Worm (Caenorhabditis elegans) whole organism, L1 larva: Measurements from ENCODE around the gene nipi-4.
A peak's percentile ranks its signal among the peaks of the same experiment; 100 is the strongest.

Experiments used
- C04F5.9 ChIP-seq: sonication (generic microtip); optimal IDR thresholded peaks from 2 replicates; lab custom pipeline; 2016; ENCODE audit warnings: missing genetic modification characterization, missing compliant biosample characterization
- F16B12.6 ChIP-seq: fragments of 150-350 bp; optimal IDR thresholded peaks from 2 replicates; lab custom pipeline; 2014; ENCODE audit warnings: missing biosample characterization, missing genetic modification characterization
- Y116A8C.19 ChIP-seq: sonication (generic microtip); optimal IDR thresholded peaks from 2 replicates; lab custom pipeline; 2016; ENCODE audit warnings: missing compliant biosample characterization, missing genetic modification characterization, borderline replicate concordance
- aha-1 ChIP-seq: fragments of 150-350 bp; optimal IDR thresholded peaks from 2 replicates; lab custom pipeline; 2014; ENCODE audit warnings: missing biosample characterization, missing genetic modification characterization
- alr-1 ChIP-seq: fragments of 200-800 bp; sonication (Bioruptor generic); optimal IDR thresholded peaks from 2 replicates; lab custom pipeline; 2018; ENCODE audit warnings: borderline replicate concordance, mild to moderate bottlenecking, missing genetic modification characterization, missing compliant biosample characterization
- aly-2 ChIP-seq: fragments of 150-350 bp; optimal IDR thresholded peaks from 2 replicates; lab custom pipeline; 2014; ENCODE audit warnings: missing biosample characterization, missing genetic modification characterization
- ama-1 ChIP-seq: fragments of 150-350 bp; optimal IDR thresholded peaks from 2 replicates; lab custom pipeline; 2014
- blmp-1 ChIP-seq: fragments of 150-350 bp; optimal IDR thresholded peaks from 2 replicates; lab custom pipeline; 2014; ENCODE audit warnings: missing biosample characterization, missing genetic modification characterization
- ceh-90 ChIP-seq: sonication (generic microtip); optimal IDR thresholded peaks from 2 replicates; lab custom pipeline; 2016; ENCODE audit warnings: missing genetic modification characterization, missing compliant biosample characterization
- dsc-1 ChIP-seq: sonication (generic microtip); optimal IDR thresholded peaks from 2 replicates; lab custom pipeline; 2016; ENCODE audit warnings: mild to moderate bottlenecking, missing genetic modification characterization, missing compliant biosample characterization
- efl-1 ChIP-seq, 4 experiments: fragments of 150-350 bp; optimal IDR thresholded peaks in 3 of 4; peaks in 1 of 4; 1 replicate in 1 of 4; 2 replicates in 3 of 4; lab custom pipeline; 2014; ENCODE audit warnings: missing biosample characterization in 2 of 4, missing genetic modification characterization in 2 of 4, missing genetic modification reagents in 2 of 4
- efl-3 ChIP-seq: fragments of 200-800 bp; sonication (Bioruptor generic); optimal IDR thresholded peaks from 2 replicates; lab custom pipeline; 2018; ENCODE audit warnings: mild to moderate bottlenecking, missing genetic modification characterization, missing compliant biosample characterization
- egl-13 ChIP-seq: sonication (generic microtip); optimal IDR thresholded peaks from 2 replicates; lab custom pipeline; 2016; ENCODE audit warnings: missing genotype, missing genetic modification reagents, missing genetic modification characterization, missing compliant biosample characterization
- egl-27 ChIP-seq, 2 experiments: fragments of 150-350 bp in 1 of 2; sonication (generic microtip); optimal IDR thresholded peaks; 3 replicates each; lab custom pipeline; 2017 to 2018; ENCODE audit warnings: missing biosample characterization in 2 of 2, missing genetic modification characterization in 2 of 2, missing genetic modification reagents in 2 of 2
- elt-2 ChIP-seq: sonication (generic microtip); optimal IDR thresholded peaks from 2 replicates; lab custom pipeline; 2016; ENCODE audit warnings: missing genetic modification characterization, mild to moderate bottlenecking, inconsistent platforms, missing compliant biosample characterization, missing genetic modification reagents
- elt-3 ChIP-seq, 6 experiments: fragments of 150-350 bp in 1 of 6; sonication (generic microtip); optimal IDR thresholded peaks; 2 replicates each; lab custom pipeline; 2017 to 2018; ENCODE audit warnings: missing biosample characterization in 6 of 6, missing genetic modification characterization in 6 of 6, inconsistent platforms in 1 of 6
- fkh-10 ChIP-seq: sonication (generic microtip); optimal IDR thresholded peaks from 2 replicates; lab custom pipeline; 2017; ENCODE audit warnings: missing biosample characterization, missing genetic modification reagents, missing genetic modification characterization
- fkh-8 ChIP-seq: sonication (generic microtip); optimal IDR thresholded peaks from 2 replicates; lab custom pipeline; 2016; ENCODE audit warnings: mild to moderate bottlenecking, missing genetic modification characterization, missing compliant biosample characterization
- irx-1 ChIP-seq: sonication (generic microtip); optimal IDR thresholded peaks from 2 replicates; lab custom pipeline; 2016; ENCODE audit warnings: missing genetic modification characterization, missing compliant biosample characterization
- jun-1 ChIP-seq: fragments of 150-350 bp; optimal IDR thresholded peaks from 2 replicates; lab custom pipeline; 2014; ENCODE audit warnings: missing biosample characterization, missing genetic modification reagents, missing genetic modification characterization
- lin-13 ChIP-seq: fragments of 150-350 bp; optimal IDR thresholded peaks from 2 replicates; lab custom pipeline; 2014; ENCODE audit warnings: missing biosample characterization, missing genetic modification reagents, missing genetic modification characterization
- lin-15B ChIP-seq: fragments of 150-350 bp; sonication (generic microtip); optimal IDR thresholded peaks from 3 replicates; lab custom pipeline; 2014; ENCODE audit warnings: missing biosample characterization, missing genetic modification characterization
- lin-35 ChIP-seq, 2 experiments: fragments of 150-350 bp; optimal IDR thresholded peaks; 2 replicates each; lab custom pipeline; 2014; ENCODE audit warnings: missing biosample characterization in 2 of 2, missing genetic modification characterization in 2 of 2, missing genetic modification reagents in 2 of 2
- mab-9 ChIP-seq: fragments of 200-800 bp; sonication (Bioruptor generic); IDR thresholded peaks from 2 replicates; pipeline ENCODE4 v1.3.6; 2022; ENCODE audit warnings: missing genetic modification reagents, missing genetic modification characterization, missing compliant biosample characterization
- mdl-1 ChIP-seq, 2 experiments: fragments of 150-350 bp; optimal IDR thresholded peaks; 2 replicates each; lab custom pipeline; 2014 to 2017; ENCODE audit warnings: missing biosample characterization in 2 of 2, missing genetic modification characterization in 2 of 2, inconsistent platforms in 1 of 2
- mef-2 ChIP-seq: fragments of 150-350 bp; optimal IDR thresholded peaks from 2 replicates; lab custom pipeline; 2014; ENCODE audit warnings: missing biosample characterization, missing genetic modification characterization
- nhr-11 ChIP-seq: fragments of 150-350 bp; optimal IDR thresholded peaks from 2 replicates; lab custom pipeline; 2014; ENCODE audit warnings: missing biosample characterization, missing genetic modification characterization
- nhr-12 ChIP-seq: sonication (generic microtip); optimal IDR thresholded peaks from 2 replicates; lab custom pipeline; 2017; ENCODE audit warnings: missing biosample characterization, missing genetic modification characterization
- nhr-20 ChIP-seq: sonication (generic microtip); optimal IDR thresholded peaks from 2 replicates; lab custom pipeline; 2016; ENCODE audit warnings: mild to moderate bottlenecking, missing genetic modification characterization, missing compliant biosample characterization
- nhr-28 ChIP-seq: fragments of 150-350 bp; optimal IDR thresholded peaks from 2 replicates; lab custom pipeline; 2014; ENCODE audit warnings: missing biosample characterization, missing genetic modification characterization
- nhr-71 ChIP-seq: sonication (generic microtip); optimal IDR thresholded peaks from 2 replicates; lab custom pipeline; 2016; ENCODE audit warnings: mild to moderate bottlenecking, missing genetic modification characterization, moderate library complexity, missing compliant biosample characterization
- nhr-76 ChIP-seq: sonication (generic microtip); optimal IDR thresholded peaks from 2 replicates; lab custom pipeline; 2017; ENCODE audit warnings: missing biosample characterization, missing genetic modification characterization
- nhr-84 ChIP-seq: sonication (generic microtip); optimal IDR thresholded peaks from 2 replicates; lab custom pipeline; 2017; ENCODE audit warnings: missing biosample characterization, missing genetic modification characterization
- nhr-85 ChIP-seq: sonication (generic microtip); peaks from one replicate; lab custom pipeline; 2016; ENCODE audit warnings: missing genetic modification characterization, inconsistent platforms, missing compliant biosample characterization
- nhr-90 ChIP-seq: sonication (generic microtip); optimal IDR thresholded peaks from 2 replicates; lab custom pipeline; 2016; ENCODE audit warnings: mild to moderate bottlenecking, missing genetic modification characterization, missing compliant biosample characterization; ENCODE audit not compliant: poor library complexity
- pag-3 ChIP-seq: sonication (generic microtip); optimal IDR thresholded peaks from 2 replicates; lab custom pipeline; 2017; ENCODE audit warnings: missing genetic modification characterization, mild to moderate bottlenecking, missing compliant biosample characterization, antibody characterized with exemption, borderline replicate concordance; ENCODE audit not compliant: insufficient read depth
- pax-3 ChIP-seq: fragments of 200-800 bp; sonication (Bioruptor generic); optimal IDR thresholded peaks from 2 replicates; lab custom pipeline; 2018; ENCODE audit warnings: mild to moderate bottlenecking, missing genetic modification characterization, moderate library complexity, missing compliant biosample characterization
- pqm-1 ChIP-seq: sonication (generic microtip); optimal IDR thresholded peaks from 3 replicates; lab custom pipeline; 2017; ENCODE audit warnings: missing biosample characterization, missing genetic modification characterization
- skn-1 ChIP-seq: fragments of 150-350 bp; optimal IDR thresholded peaks from 2 replicates; lab custom pipeline; 2014; ENCODE audit warnings: missing biosample characterization, missing genetic modification characterization
- snpc-4 ChIP-seq: fragments of 150-350 bp; optimal IDR thresholded peaks from 2 replicates; lab custom pipeline; 2014; ENCODE audit warnings: missing biosample characterization, missing genetic modification characterization
- snu-23 ChIP-seq: sonication (generic microtip); optimal IDR thresholded peaks from 2 replicates; lab custom pipeline; 2016; ENCODE audit warnings: missing genetic modification characterization, missing compliant biosample characterization
- sox-4 ChIP-seq: sonication (generic microtip); optimal IDR thresholded peaks from 2 replicates; lab custom pipeline; 2016; ENCODE audit warnings: missing genetic modification characterization, missing compliant biosample characterization
- sptf-1 ChIP-seq: fragments of 150-350 bp; optimal IDR thresholded peaks from 2 replicates; lab custom pipeline; 2014; ENCODE audit warnings: missing biosample characterization, missing genetic modification characterization
- sup-37 ChIP-seq: fragments of 200-800 bp; sonication (Bioruptor generic); optimal IDR thresholded peaks from 2 replicates; lab custom pipeline; 2018; ENCODE audit warnings: mild to moderate bottlenecking, missing genetic modification characterization, missing compliant biosample characterization
- tbx-2 ChIP-seq: sonication (generic microtip); optimal IDR thresholded peaks from 2 replicates; lab custom pipeline; 2016; ENCODE audit warnings: missing genetic modification characterization, missing compliant biosample characterization
- tlp-1 ChIP-seq: fragments of 150-350 bp; optimal IDR thresholded peaks from 2 replicates; lab custom pipeline; 2014; ENCODE audit warnings: missing biosample characterization, missing genetic modification characterization
- unc-130 ChIP-seq: fragments of 150-350 bp; optimal IDR thresholded peaks from 2 replicates; lab custom pipeline; 2017; ENCODE audit warnings: missing biosample characterization, missing genetic modification characterization, inconsistent platforms
- unc-30 ChIP-seq: sonication (generic microtip); optimal IDR thresholded peaks from 2 replicates; lab custom pipeline; 2017; ENCODE audit warnings: missing biosample characterization, missing genetic modification characterization
- unc-62 ChIP-seq: fragments of 150-350 bp; optimal IDR thresholded peaks from 2 replicates; lab custom pipeline; 2014; ENCODE audit warnings: missing biosample characterization, missing genetic modification reagents, missing genetic modification characterization
- unc-98 ChIP-seq: fragments of 200-800 bp; sonication (Bioruptor generic); IDR thresholded peaks from 2 replicates; pipeline ENCODE4 v1.3.6; 2022; ENCODE audit warnings: missing genetic modification characterization, missing compliant biosample characterization
- vab-15 ChIP-seq: sonication (generic microtip); optimal IDR thresholded peaks from 2 replicates; lab custom pipeline; 2017; ENCODE audit warnings: missing genotype, mild to moderate bottlenecking, missing genetic modification characterization, missing compliant biosample characterization
- zip-4 ChIP-seq: fragments of 200-800 bp; sonication (Bioruptor generic); optimal IDR thresholded peaks from 2 replicates; lab custom pipeline; 2018; ENCODE audit warnings: mild to moderate bottlenecking, missing genetic modification characterization, moderate library complexity, missing compliant biosample characterization
- ztf-11 ChIP-seq, 2 experiments: sonication (generic microtip); optimal IDR thresholded peaks; 2 replicates each; lab custom pipeline; 2016 to 2017; ENCODE audit warnings: missing genetic modification characterization in 2 of 2, missing biosample characterization in 1 of 2, missing compliant biosample characterization in 1 of 2

Gene nipi-4

DNA sequence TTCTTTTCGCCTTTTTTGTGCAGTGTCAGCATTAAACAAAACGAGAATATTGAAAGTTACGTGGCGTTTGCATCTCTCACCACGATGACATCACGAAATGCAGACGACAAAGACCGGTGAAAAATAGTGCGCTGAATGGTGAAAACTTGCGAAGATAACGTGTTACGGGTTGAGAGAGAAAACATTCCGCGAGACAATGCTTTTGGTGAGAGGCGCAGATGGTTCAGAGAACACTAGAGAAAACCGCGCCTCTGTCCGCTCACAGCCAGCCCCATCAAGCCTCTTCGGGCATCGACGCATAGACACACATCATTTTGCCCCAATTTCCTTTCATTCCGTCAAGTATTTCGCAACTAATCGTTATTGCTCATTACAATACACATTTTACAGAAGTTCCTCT is 16.0 kb downstream of the nipi-4 start, which contains the start of the genes C37C3.9 and C37C3.18:
C37C3.9 (minus strand) TSS at position 98 of the 400 bp plus-strand sequence.
C37C3.18 (plus strand) TSS at position 391 of the 400 bp plus-strand sequence.
- TF ChIP-seq sptf-1 (tag; lab: Kevin White, UChicago): no peak
- TF ChIP-seq Y116A8C.19 (tag; lab: Kevin White, UChicago): no peak
- TF ChIP-seq pag-3: no peak
- no peak for TF ChIP-seq alr-1 (tag; lab: Kevin White, UChicago)
- no peak for TF ChIP-seq lin-15B (tag; lab: Kevin White, UChicago)
- TF ChIP-seq elt-3 (tag; optimal IDR thresholded peaks at IDR 0.05; lab: Kevin White, UChicago): peak in 1 of 6 experiments; percentile 47
- no peak for TF ChIP-seq nhr-28 (tag; lab: Kevin White, UChicago)
- TF ChIP-seq nhr-84 (tag; lab: Kevin White, UChicago): no peak
- TF ChIP-seq nhr-11: peak; percentile 51
- TF ChIP-seq elt-2 (tag; lab: Kevin White, UChicago): peak; percentile 58
- peak; percentile 87 for TF ChIP-seq fkh-8 (tag; lab: Kevin White, UChicago)
- peak; percentile 45 for TF ChIP-seq pax-3 (tag; lab: Kevin White, UChicago)
- peak; percentile 89 for TF ChIP-seq snu-23 (GFP tag; lab: Kevin White, UChicago)
- TF ChIP-seq nhr-76: no peak
- TF ChIP-seq dsc-1 (tag; lab: Kevin White, UChicago): peak; percentile 52
- TF ChIP-seq nhr-20: peak; percentile 80
- no peak for TF ChIP-seq aha-1 (tag; lab: Kevin White, UChicago)
- peak in 1 of 2 experiments; percentile 84 for TF ChIP-seq mdl-1 (tag; optimal IDR thresholded peaks at IDR 0.05; lab: Kevin White, UChicago)
- peak; percentile 38 for TF ChIP-seq aly-2 (tag; lab: Kevin White, UChicago)
- no peak for TF ChIP-seq C04F5.9 (tag; lab: Kevin White, UChicago)
- TF ChIP-seq zip-4: peak; percentile 37
- no peak for TF ChIP-seq ztf-11 (tag; optimal IDR thresholded peaks at IDR 0.05; lab: Kevin White, UChicago)
- TF ChIP-seq vab-15 (tag; lab: Kevin White, UChicago): no peak
- TF ChIP-seq snpc-4 (tag; lab: Kevin White, UChicago): peak; percentile 60
- TF ChIP-seq efl-3 (GFP tag; lab: Kevin White, UChicago): no peak
- TF ChIP-seq sup-37 (GFP tag; lab: Kevin White, UChicago): peak; percentile 22
- peak; percentile 74 to 82 for TF ChIP-seq lin-35 (GFP tag; optimal IDR thresholded peaks at IDR 0.05; lab: Kevin White, UChicago)
- peak; percentile 85 to 97 for TF ChIP-seq efl-1 (optimal IDR thresholded peaks at IDR 0.05; lab: Kevin White, UChicago)
- peak; percentile 54 to 90 for TF ChIP-seq efl-1 (GFP tag; optimal IDR thresholded peaks at IDR 0.05 in 1 of 2; lab: Kevin White, UChicago)
- TF ChIP-seq sox-4: peak; percentile 3
- TF ChIP-seq egl-27 (tag; optimal IDR thresholded peaks at IDR 0.05; lab: Kevin White, UChicago): peak; percentile 5 to 15
- no peak for TF ChIP-seq unc-62 (GFP tag; lab: Kevin White, UChicago)
- TF ChIP-seq unc-30 (tag; lab: Kevin White, UChicago): no peak
- TF ChIP-seq F16B12.6 (tag; lab: Kevin White, UChicago): peak; percentile 32
- TF ChIP-seq fkh-10 (GFP tag; lab: Kevin White, UChicago): no peak
- TF ChIP-seq mef-2: no peak
- peak; percentile 78 for TF ChIP-seq tbx-2 (tag; lab: Kevin White, UChicago)
- peak; percentile 5 for TF ChIP-seq egl-13 (tag; lab: Kevin White, UChicago)
- TF ChIP-seq unc-98 (GFP tag; lab: Robert Waterston, UW): no peak
- TF ChIP-seq pqm-1 (tag; lab: Kevin White, UChicago): no peak
- TF ChIP-seq lin-13: peak; percentile 76
- peak; percentile 51 for TF ChIP-seq unc-130 (tag; lab: Kevin White, UChicago)
- no peak for TF ChIP-seq tlp-1 (tag; lab: Kevin White, UChicago)
- TF ChIP-seq mab-9 (GFP tag; lab: Robert Waterston, UW): peak; percentile 27; the same call in 1 of the 2 replicates
- TF ChIP-seq blmp-1 (tag; lab: Kevin White, UChicago): peak; percentile 77
- peak; percentile 48 for TF ChIP-seq nhr-90
- TF ChIP-seq ama-1 (lab: Kevin White, UChicago): no peak
- peak; percentile 82 for TF ChIP-seq skn-1 (tag; lab: Kevin White, UChicago)
- TF ChIP-seq irx-1: peak; percentile 14
- TF ChIP-seq nhr-12 (tag; lab: Kevin White, UChicago): no peak
- TF ChIP-seq nhr-85 (tag; lab: Kevin White, UChicago): peak; percentile 89
- TF ChIP-seq ceh-90: no peak
- peak; percentile 90 for TF ChIP-seq nhr-71 (tag; lab: Kevin White, UChicago)
- peak; percentile 83 for TF ChIP-seq jun-1 (tag; lab: Kevin White, UChicago)
